Worm (Caenorhabditis elegans) whole organism, L3 larva: ENCODE measurements around the gene mig-2.

Experiments used
- aly-2 ChIP-seq: fragments of 150-350 bp; optimal IDR thresholded peaks from 2 replicates; lab custom pipeline; 2014; ENCODE audit warnings: missing biosample characterization, missing genetic modification characterization
- ceh-28 ChIP-seq: fragments of 150-350 bp; optimal IDR thresholded peaks from 2 replicates; lab custom pipeline; 2014; ENCODE audit warnings: missing biosample characterization, missing genetic modification reagents, missing genetic modification characterization
- elt-1 ChIP-seq: fragments of 150-350 bp; optimal IDR thresholded peaks from 2 replicates; lab custom pipeline; 2014; ENCODE audit warnings: missing biosample characterization, missing genetic modification characterization
- nhr-11 ChIP-seq: fragments of 150-350 bp; optimal IDR thresholded peaks from 2 replicates; lab custom pipeline; 2014; ENCODE audit warnings: missing biosample characterization, missing genetic modification characterization
- nhr-12 ChIP-seq: fragments of 150-350 bp; optimal IDR thresholded peaks from 2 replicates; lab custom pipeline; 2014; ENCODE audit warnings: missing biosample characterization, missing genetic modification characterization
- nhr-28 ChIP-seq: fragments of 150-350 bp; optimal IDR thresholded peaks from 2 replicates; lab custom pipeline; 2014; ENCODE audit warnings: missing biosample characterization, missing genetic modification characterization
- nhr-76 ChIP-seq: fragments of 150-350 bp; sonication (generic microtip); optimal IDR thresholded peaks from 5 replicates; lab custom pipeline; 2014; ENCODE audit warnings: missing biosample characterization, missing genetic modification characterization
- skn-1 ChIP-seq: fragments of 150-350 bp; optimal IDR thresholded peaks from 2 replicates; lab custom pipeline; 2014; ENCODE audit warnings: missing biosample characterization, missing genetic modification characterization
- tbx-2 ChIP-seq: sonication (generic microtip); optimal IDR thresholded peaks from 2 replicates; lab custom pipeline; 2016; ENCODE audit warnings: mild to moderate bottlenecking, missing genetic modification characterization, missing compliant biosample characterization

- no peak for TF ChIP-seq aly-2 (tag; lab: Kevin White, UChicago)
- no peak for TF ChIP-seq skn-1 (tag; lab: Kevin White, UChicago)
- TF ChIP-seq nhr-11: no peak
- TF ChIP-seq nhr-76 (tag; lab: Kevin White, UChicago): no peak
- no peak for TF ChIP-seq ceh-28 (tag; lab: Kevin White, UChicago)
- no peak for TF ChIP-seq nhr-28 (tag; lab: Kevin White, UChicago)
- no peak for TF ChIP-seq nhr-12
- no peak for TF ChIP-seq tbx-2
- TF ChIP-seq elt-1 (tag; lab: Kevin White, UChicago): no peak
Measured at ce11 chrX:11592539-11592938, 44.1 kb downstream of the mig-2 start.
